Fruit fly (Drosophila melanogaster): ENCODE results near the gene Prp31.

- TF ChIP-seq usp (GFP tag; optimal IDR thresholded peaks at IDR 0.05) (no peak), EcR (GFP tag; optimal IDR thresholded peaks at IDR 0.05) (no peak), CG8478 (optimal IDR thresholded peaks at IDR 0.05) (no peak), psq (optimal IDR thresholded peaks at IDR 0.05) (no peak), Dll (optimal IDR thresholded peaks at IDR 0.05) (peak; percentile 62)
Measured at dm6 chr3L:15196189-15196588, 37.3 kb downstream of the Prp31 start.

Measured in whole organism.